Fruit fly (Drosophila melanogaster): ENCODE results near the gene CG32755.

The CG32755 gene

DNA sequence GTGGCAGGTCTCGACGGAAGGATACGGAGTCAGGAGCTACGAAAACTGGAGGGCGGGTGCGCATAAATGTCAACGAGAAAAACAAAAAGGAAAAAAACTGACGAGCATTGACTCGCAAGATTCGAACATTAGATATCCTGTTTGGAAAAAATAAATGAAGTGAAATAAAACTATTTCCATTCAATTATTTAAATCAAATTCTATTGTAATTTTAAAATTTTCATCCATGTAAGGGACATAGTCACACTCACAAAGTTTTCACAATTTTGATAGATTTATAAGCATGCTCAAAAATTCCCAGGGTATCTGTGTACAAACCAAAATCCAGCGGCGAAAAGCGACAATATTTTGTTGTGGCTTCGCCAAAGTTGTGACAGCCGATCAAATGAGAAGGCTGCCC lies 45.9 kb downstream of the CG32755 start (continued):
- TF ChIP-seq Hr78 (GFP tag; optimal IDR thresholded peaks at IDR 0.05) (no peak), fd102C (GFP tag; optimal IDR thresholded peaks at IDR 0.05) (no peak), sisA (GFP tag; IDR thresholded peaks at IDR 0.05) (peak; percentile 35; the same call in 1 of the 2 replicates), Dip2 (GFP tag; IDR thresholded peaks at IDR 0.05) (no peak), Hey (tag; optimal IDR thresholded peaks at IDR 0.05) (no peak), CG31388 (GFP tag; optimal IDR thresholded peaks at IDR 0.05) (no peak), pzg (GFP tag; optimal IDR thresholded peaks at IDR 0.05) (no peak), jumu (GFP tag; optimal IDR thresholded peaks at IDR 0.05) (no peak), Atf-2 (GFP tag; optimal IDR thresholded peaks at IDR 0.05) (no peak), row (GFP tag; IDR thresholded peaks at IDR 0.05) (peak; percentile 63), CG8089 (GFP tag; optimal IDR thresholded peaks at IDR 0.05) (no peak), CG13424 (tag; optimal IDR thresholded peaks at IDR 0.05) (peak; percentile 8), Elba2 (GFP tag; optimal IDR thresholded peaks at IDR 0.05) (no peak), onecut (GFP tag; IDR thresholded peaks at IDR 0.05) (no peak), dati (GFP tag; IDR thresholded peaks at IDR 0.05) (no peak), Scr (GFP tag; IDR thresholded peaks at IDR 0.05; ENCODE audit: partially characterized antibody) (no peak), CG10543 (GFP tag; optimal IDR thresholded peaks at IDR 0.05) (no peak), CG8281 (tag; optimal IDR thresholded peaks at IDR 0.05) (no peak), esg (GFP tag; conservative IDR thresholded peaks at IDR 0.05) (no peak), CG2712 (tag; optimal IDR thresholded peaks at IDR 0.05) (peak; percentile 51), dan (GFP tag; IDR thresholded peaks at IDR 0.05) (no peak), phol (tag; optimal IDR thresholded peaks at IDR 0.05) (peak; percentile 44), CG12155 (GFP tag; optimal IDR thresholded peaks at IDR 0.05) (no peak), pum (GFP tag; optimal IDR thresholded peaks at IDR 0.05) (no peak), peb (GFP tag; IDR thresholded peaks at IDR 0.05) (0 out of 2 replicates have a peak, but pooled peaks have one; percentile 8), Hmr (GFP tag; optimal IDR thresholded peaks at IDR 0.05) (no peak), CG7372 (GFP tag; IDR thresholded peaks at IDR 0.05) (no peak), ro (GFP tag; IDR thresholded peaks at IDR 0.05) (no peak), CrebB (tag; optimal IDR thresholded peaks at IDR 0.05) (no peak), MTF-1 (GFP tag; optimal IDR thresholded peaks at IDR 0.05; ENCODE audit: borderline replicate concordance) (no peak), cwo (GFP tag; optimal IDR thresholded peaks at IDR 0.05) (no peak), CG12391 (tag; optimal IDR thresholded peaks at IDR 0.05) (peak; percentile 39), fu2 (GFP tag; optimal IDR thresholded peaks at IDR 0.05) (no peak), lab (GFP tag; optimal IDR thresholded peaks at IDR 0.05) (no peak), CG32767 (GFP tag; IDR thresholded peaks at IDR 0.05) (no peak), amos (GFP tag; IDR thresholded peaks at IDR 0.05; ENCODE audit: partially characterized antibody) (no peak), CG14710 (tag; optimal IDR thresholded peaks at IDR 0.05) (peak; percentile 33), CG10959 (GFP tag; IDR thresholded peaks at IDR 0.05) (peak; percentile 57; the same call in 1 of the 2 replicates), CG3065 (GFP tag; optimal IDR thresholded peaks at IDR 0.05) (peak; percentile 10), CG7928 (GFP tag; optimal IDR thresholded peaks at IDR 0.05) (no peak), CG7786 (GFP tag; optimal IDR thresholded peaks at IDR 0.05) (no peak), trh (GFP tag; optimal IDR thresholded peaks at IDR 0.05) (no peak), HLHmδ (GFP tag; optimal IDR thresholded peaks at IDR 0.05) (no peak), trem (tag; optimal IDR thresholded peaks at IDR 0.05) (no peak), ato (GFP tag; IDR thresholded peaks at IDR 0.05; ENCODE audit: partially characterized antibody) (no peak), usp (GFP tag; optimal IDR thresholded peaks at IDR 0.05) (no peak), oc (tag; optimal IDR thresholded peaks at IDR 0.05) (no peak), CG14050 (GFP tag; IDR thresholded peaks at IDR 0.05) (no peak), chm (GFP tag; IDR thresholded peaks at IDR 0.05) (no peak), CG13775 (GFP tag; optimal IDR thresholded peaks at IDR 0.05) (peak; percentile 27), NC2β (GFP tag; optimal IDR thresholded peaks at IDR 0.05) (no peak)

All from whole organism, embryonic.